Fruit fly (Drosophila melanogaster) whole organism, embryonic: Measurements from ENCODE around the gene CG14915.

Experiments
- Atf6 ChIP-seq: fragments of 200-800 bp; sonication (Bioruptor generic); IDR thresholded peaks from 2 replicates; pipeline ENCODE4 v1.3.6; 2022; ENCODE audit warnings: missing biosample characterization, missing genetic modification characterization
- Blimp-1 ChIP-seq: fragments of 200-800 bp; sonication (Bioruptor generic); optimal IDR thresholded peaks from 3 replicates; lab custom pipeline; 2018; ENCODE audit warnings: missing biosample characterization, missing genetic modification characterization, mild to moderate bottlenecking, moderate library complexity, missing genetic modification reagents
- Bteb2 ChIP-seq: fragments of 200-800 bp; sonication (Bioruptor generic); optimal IDR thresholded peaks from 2 replicates; lab custom pipeline; 2016; ENCODE audit warnings: missing biosample characterization, missing genetic modification characterization
- CG10267 ChIP-seq: fragments of 200-800 bp; sonication (Bioruptor generic); optimal IDR thresholded peaks from 2 replicates; lab custom pipeline; 2018; ENCODE audit warnings: missing biosample characterization, mild to moderate bottlenecking, missing genetic modification characterization, moderate library complexity
- CG10274 ChIP-seq: fragments of 200-800 bp; sonication (Bioruptor generic); optimal IDR thresholded peaks from 3 replicates; lab custom pipeline; 2017; ENCODE audit warnings: missing biosample characterization, mild to moderate bottlenecking, missing genetic modification characterization
- CG10462 ChIP-seq: fragments of 200-800 bp; sonication (Bioruptor generic); optimal IDR thresholded peaks from 2 replicates; lab custom pipeline; 2016; ENCODE audit warnings: missing biosample characterization, missing genetic modification characterization
- CG10979 ChIP-seq: fragments of 200-800 bp; sonication (Bioruptor generic); optimal IDR thresholded peaks from 2 replicates; lab custom pipeline; 2018; ENCODE audit warnings: missing biosample characterization, mild to moderate bottlenecking, missing genetic modification characterization, moderate library complexity
- CG11696 ChIP-seq: fragments of 200-800 bp; sonication (Bioruptor generic); IDR thresholded peaks from 2 replicates; pipeline ENCODE4 v1.3.6; 2022; ENCODE audit warnings: missing biosample characterization, missing genetic modification characterization
- CG12219 ChIP-seq: fragments of 200-800 bp; sonication (Bioruptor generic); optimal IDR thresholded peaks from 3 replicates; lab custom pipeline; 2018; ENCODE audit warnings: missing biosample characterization, mild to moderate bottlenecking, missing genetic modification characterization
- CG12659 ChIP-seq: fragments of 200-800 bp; sonication (Bioruptor generic); optimal IDR thresholded peaks from 3 replicates; lab custom pipeline; 2017; ENCODE audit warnings: mild to moderate bottlenecking, missing biosample characterization, missing genetic modification reagents, missing genetic modification characterization
- CG13624 ChIP-seq: fragments of 200-800 bp; sonication (Bioruptor generic); optimal IDR thresholded peaks from 2 replicates; lab custom pipeline; 2016; ENCODE audit warnings: missing biosample characterization, missing genetic modification characterization
- CG15696 ChIP-seq: fragments of 200-800 bp; sonication (Bioruptor generic); optimal IDR thresholded peaks from 2 replicates; lab custom pipeline; 2019; ENCODE audit warnings: missing biosample characterization, mild to moderate bottlenecking, missing genetic modification characterization, moderate library complexity
- CG1832 ChIP-seq: fragments of 200-800 bp; sonication (Bioruptor generic); optimal IDR thresholded peaks from 2 replicates; lab custom pipeline; 2017; ENCODE audit warnings: missing biosample characterization, mild to moderate bottlenecking, missing genetic modification characterization, inconsistent platforms
- CG18599 ChIP-seq: fragments of 200-800 bp; sonication (Bioruptor generic); optimal IDR thresholded peaks from 3 replicates; lab custom pipeline; 2017; ENCODE audit warnings: missing biosample characterization, missing genetic modification characterization, mild to moderate bottlenecking, moderate library complexity, missing genetic modification reagents
- CG2116 ChIP-seq: fragments of 200-800 bp; sonication (Bioruptor generic); optimal IDR thresholded peaks from 3 replicates; lab custom pipeline; 2018; ENCODE audit warnings: missing biosample characterization, mild to moderate bottlenecking, missing genetic modification characterization
- CG31388 ChIP-seq: fragments of 200-800 bp; sonication (Bioruptor generic); optimal IDR thresholded peaks from 2 replicates; lab custom pipeline; 2016; ENCODE audit warnings: missing biosample characterization, missing genetic modification characterization
- CG3163 ChIP-seq: fragments of 200-800 bp; sonication (Bioruptor generic); optimal IDR thresholded peaks from 3 replicates; lab custom pipeline; 2016; ENCODE audit warnings: missing biosample characterization, missing genetic modification characterization
- CG3407 ChIP-seq: fragments of 200-800 bp; sonication (Bioruptor generic); optimal IDR thresholded peaks from 2 replicates; lab custom pipeline; 2018; ENCODE audit warnings: missing biosample characterization, mild to moderate bottlenecking, missing genetic modification characterization
- CG3726 ChIP-seq: fragments of 200-800 bp; sonication (Bioruptor generic); IDR thresholded peaks from 3 replicates; pipeline ENCODE4, ENCODE4 v1.3.6; 2022; ENCODE audit warnings: missing biosample characterization, missing genetic modification characterization
- CG5953 ChIP-seq: fragments of 200-800 bp; sonication (Bioruptor generic); IDR thresholded peaks from 2 replicates; pipeline ENCODE4 v1.3.6; 2022; ENCODE audit warnings: missing biosample characterization, missing genetic modification characterization
- CG6272 ChIP-seq: fragments of 200-800 bp; sonication (Bioruptor generic); IDR thresholded peaks from 2 replicates; pipeline ENCODE4 v1.3.6; 2022; ENCODE audit warnings: missing biosample characterization, missing genetic modification characterization
- CG6791 ChIP-seq: fragments of 200-800 bp; sonication (Bioruptor generic); IDR thresholded peaks from 3 replicates; pipeline ENCODE4 v1.3.6; 2022; ENCODE audit warnings: missing biosample characterization, missing genetic modification characterization; ENCODE audit not compliant: partially characterized antibody
- CG6854 ChIP-seq: fragments of 200-800 bp; sonication (Bioruptor generic); optimal IDR thresholded peaks from 3 replicates; lab custom pipeline; 2017; ENCODE audit warnings: missing biosample characterization, mild to moderate bottlenecking, missing genetic modification characterization
- CG7786 ChIP-seq: fragments of 200-800 bp; sonication (Bioruptor generic); optimal IDR thresholded peaks from 2 replicates; lab custom pipeline; 2016; ENCODE audit warnings: missing biosample characterization, missing genetic modification characterization
- CG9609 ChIP-seq: fragments of 200-800 bp; sonication (Bioruptor generic); optimal IDR thresholded peaks from 3 replicates; lab custom pipeline; 2016; ENCODE audit warnings: missing biosample characterization, missing genetic modification characterization
- CG9797 ChIP-seq: fragments of 200-800 bp; sonication (Bioruptor generic); optimal IDR thresholded peaks from 3 replicates; lab custom pipeline; 2018; ENCODE audit warnings: missing biosample characterization, mild to moderate bottlenecking, missing genetic modification characterization
- Dad ChIP-seq: fragments of 200-800 bp; sonication (Bioruptor generic); optimal IDR thresholded peaks from 3 replicates; lab custom pipeline; 2016; ENCODE audit warnings: missing biosample characterization, missing genetic modification characterization
- Eip74EF ChIP-seq, 2 experiments: fragments of 200-800 bp in 1 of 2; fragments of >200 bp in 1 of 2; sonication (Bioruptor generic) in 1 of 2; optimal IDR thresholded peaks; 2 replicates each; lab custom pipeline; 2017 to 2019; ENCODE audit warnings: missing biosample characterization in 2 of 2, missing genetic modification characterization in 2 of 2, mild to moderate bottlenecking in 1 of 2, moderate library complexity in 1 of 2
- Ets97D ChIP-seq: fragments of 200-800 bp; sonication (Bioruptor generic); optimal IDR thresholded peaks from 3 replicates; lab custom pipeline; 2016; ENCODE audit warnings: missing biosample characterization, missing genetic modification characterization
- Hr39 ChIP-seq: fragments of >200 bp; optimal IDR thresholded peaks from 2 replicates; lab custom pipeline; 2017
- NK7.1 ChIP-seq: fragments of 200-800 bp; sonication (Bioruptor generic); optimal IDR thresholded peaks from 3 replicates; lab custom pipeline; 2016; ENCODE audit warnings: missing biosample characterization, missing genetic modification characterization
- Neu2 ChIP-seq: fragments of 200-800 bp; sonication (Bioruptor generic); optimal IDR thresholded peaks from 3 replicates; lab custom pipeline; 2016; ENCODE audit warnings: missing biosample characterization, missing genetic modification characterization, borderline replicate concordance
- Ravus ChIP-seq: fragments of 200-800 bp; sonication (Bioruptor generic); IDR thresholded peaks from 2 replicates; pipeline ENCODE4 v1.3.6; 2022; ENCODE audit warnings: missing biosample characterization, missing genetic modification characterization
- al ChIP-seq: fragments of 200-800 bp; sonication (Bioruptor generic); IDR thresholded peaks from 2 replicates; pipeline ENCODE4 v1.3.6; 2022; ENCODE audit warnings: missing biosample characterization, missing genetic modification characterization
- ara ChIP-seq: fragments of 200-800 bp; sonication (Bioruptor generic); IDR thresholded peaks from 2 replicates; pipeline ENCODE4 v1.3.6; 2022; ENCODE audit warnings: missing biosample characterization, missing genetic modification characterization
- cas ChIP-seq: fragments of 200-800 bp; sonication (Bioruptor generic); IDR thresholded peaks from 2 replicates; pipeline ENCODE4 v1.3.6; 2022; ENCODE audit warnings: missing biosample characterization, missing genetic modification characterization
- cato ChIP-seq: fragments of 200-800 bp; sonication (Bioruptor generic); optimal IDR thresholded peaks from 2 replicates; lab custom pipeline; 2016; ENCODE audit warnings: missing biosample characterization, missing genetic modification characterization, borderline replicate concordance
- ci ChIP-seq: fragments of 200-800 bp; sonication (Bioruptor generic); IDR thresholded peaks from 3 replicates; pipeline ENCODE4 v1.3.6; 2022; ENCODE audit warnings: missing biosample characterization, missing genetic modification characterization
- inv ChIP-seq: fragments of 200-800 bp; sonication (Bioruptor generic); IDR thresholded peaks from 2 replicates; pipeline ENCODE4 v1.3.6; 2022; ENCODE audit warnings: missing biosample characterization, missing genetic modification characterization; ENCODE audit not compliant: partially characterized antibody
- klu ChIP-seq: fragments of 200-800 bp; sonication (Bioruptor generic); IDR thresholded peaks from 2 replicates; pipeline ENCODE4 v1.3.6; 2022; ENCODE audit warnings: missing biosample characterization, missing genetic modification characterization
- knrl ChIP-seq: fragments of 200-800 bp; sonication (Bioruptor generic); IDR thresholded peaks from 3 replicates; pipeline ENCODE4 v1.3.6; 2022; ENCODE audit warnings: missing biosample characterization, missing genetic modification characterization; ENCODE audit not compliant: partially characterized antibody
- lab ChIP-seq: fragments of 200-800 bp; sonication (Bioruptor generic); optimal IDR thresholded peaks from 3 replicates; lab custom pipeline; 2017; ENCODE audit warnings: missing biosample characterization, missing genetic modification characterization, mild to moderate bottlenecking, moderate library complexity, missing genetic modification reagents
- lilli ChIP-seq: fragments of 200-800 bp; sonication (Bioruptor generic); optimal IDR thresholded peaks from 3 replicates; lab custom pipeline; 2016; ENCODE audit warnings: missing biosample characterization, missing genetic modification characterization
- lmd ChIP-seq: fragments of 200-800 bp; sonication (Bioruptor generic); IDR thresholded peaks from 2 replicates; pipeline ENCODE4 v1.3.6; 2022; ENCODE audit warnings: missing biosample characterization, missing genetic modification characterization
- lola ChIP-seq, 3 experiments: fragments of >200 bp in 2 of 3; fragments of 200-800 bp in 1 of 3; sonication (Bioruptor generic) in 1 of 3; optimal IDR thresholded peaks; 2 replicates each; lab custom pipeline; 2017 to 2019; ENCODE audit warnings: missing biosample characterization in 3 of 3, missing genetic modification characterization in 3 of 3, mild to moderate bottlenecking in 1 of 3, moderate library complexity in 1 of 3
- sim ChIP-seq: fragments of 200-800 bp; sonication (Bioruptor generic); IDR thresholded peaks from 2 replicates; pipeline ENCODE4 v1.3.6; 2022; ENCODE audit warnings: missing biosample characterization, missing genetic modification characterization
- ttk ChIP-seq: fragments of 200-800 bp; sonication (Bioruptor generic); IDR thresholded peaks from 2 replicates; pipeline ENCODE4 v2.1.2; 2022; ENCODE audit warnings: missing biosample characterization, missing genetic modification characterization
- vfl ChIP-seq: fragments of 200-800 bp; sonication (Bioruptor generic); optimal IDR thresholded peaks from 2 replicates; lab custom pipeline; 2016; ENCODE audit warnings: missing biosample characterization, missing genetic modification characterization
- wek ChIP-seq: fragments of 200-800 bp; sonication (Bioruptor generic); optimal IDR thresholded peaks from 3 replicates; lab custom pipeline; 2018; ENCODE audit warnings: missing biosample characterization, mild to moderate bottlenecking, missing genetic modification characterization, moderate library complexity
- yki ChIP-seq: fragments of >200 bp; optimal IDR thresholded peaks from 3 replicates; lab custom pipeline; 2018
- zfh2 ChIP-seq: fragments of 200-800 bp; sonication (Bioruptor generic); optimal IDR thresholded peaks from 2 replicates; lab custom pipeline; 2016; ENCODE audit warnings: missing biosample characterization, missing genetic modification characterization

Gene CG14915

DNA sequence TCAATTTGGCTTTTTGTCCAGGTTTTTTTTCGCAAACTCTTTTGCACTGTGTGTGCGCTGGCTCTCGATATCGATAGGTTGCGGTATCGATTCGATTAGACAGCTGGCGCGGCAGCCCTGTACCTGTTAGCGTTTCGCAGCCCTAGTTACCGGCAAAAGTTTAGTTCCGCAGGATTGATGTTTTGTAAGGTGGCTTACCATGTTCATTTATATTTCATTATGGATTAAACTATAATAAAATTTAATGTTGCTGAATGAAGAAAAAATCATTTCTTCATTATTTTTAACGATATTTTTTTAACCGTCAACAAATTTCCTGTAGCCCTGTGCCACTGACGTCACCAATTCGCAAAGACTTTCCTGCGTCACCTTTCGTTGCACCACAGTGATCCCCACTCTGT, 35.7 kb downstream of the CG14915 start, which contains the start of gene Reps (continued):
- peak; percentile 88 for TF ChIP-seq wek
- peak; percentile 98 for TF ChIP-seq cato (GFP tag; lab: Kevin White, UChicago)
- peak; percentile 98 for TF ChIP-seq Atf6 (GFP tag; lab: Robert Waterston, UW)
- TF ChIP-seq lola (GFP tag; optimal IDR thresholded peaks at IDR 0.05; lab: Kevin White, UChicago) = peak in 1 of 3 experiments; percentile 99
- TF ChIP-seq lmd = peak; percentile 99
- peak; percentile 77 for TF ChIP-seq knrl (GFP tag; lab: Robert Waterston, UW)
- peak; percentile 97 for TF ChIP-seq CG6854
- TF ChIP-seq Ravus (GFP tag; lab: Robert Waterston, UW) = peak; percentile 97
- peak; percentile 99 for TF ChIP-seq lilli (GFP tag; lab: Kevin White, UChicago)
- TF ChIP-seq CG10462 (GFP tag; lab: Kevin White, UChicago) = peak; percentile 98
- peak; percentile 89 for TF ChIP-seq Neu2 (GFP tag; lab: Kevin White, UChicago)
- TF ChIP-seq Eip74EF (GFP tag; optimal IDR thresholded peaks at IDR 0.05; lab: Kevin White, UChicago) = peak in 1 of 2 experiments; percentile 95
- peak; percentile 98 for TF ChIP-seq ttk (GFP tag; lab: Robert Waterston, UW)
- TF ChIP-seq CG31388 (GFP tag; lab: Kevin White, UChicago) = peak; percentile 97
- peak; percentile 98 for TF ChIP-seq Dad (GFP tag; lab: Kevin White, UChicago)
- TF ChIP-seq NK7.1 = peak; percentile 92
- peak; percentile 98 for TF ChIP-seq zfh2 (GFP tag; lab: Kevin White, UChicago)
- TF ChIP-seq yki (lab: Kevin White, UChicago) = no peak
- peak; percentile 79 for TF ChIP-seq CG6791 (GFP tag; lab: Robert Waterston, UW)
- peak; percentile 99 for TF ChIP-seq CG12659
- peak; percentile 94 for TF ChIP-seq CG2116
- peak; percentile 97 for TF ChIP-seq Bteb2 (GFP tag; lab: Kevin White, UChicago)
- no peak for TF ChIP-seq CG1832 (GFP tag; lab: Kevin White, UChicago)
- peak; percentile 98 for TF ChIP-seq CG3726 (GFP tag; lab: Robert Waterston, UW)
- peak; percentile 97 for TF ChIP-seq Blimp-1 (GFP tag; lab: Kevin White, UChicago)
- peak; percentile 97 for TF ChIP-seq CG7786
- TF ChIP-seq CG10267 = peak; percentile 96
- TF ChIP-seq CG12219 (GFP tag; lab: Kevin White, UChicago) = peak; percentile 96
- TF ChIP-seq CG10979 = peak; percentile 99
- peak; percentile 99 for TF ChIP-seq klu
- peak; percentile 92 for TF ChIP-seq CG10274
- peak; percentile 94 for TF ChIP-seq CG11696
- TF ChIP-seq ara (GFP tag; lab: Robert Waterston, UW) = peak; percentile 99
- peak; percentile 98 for TF ChIP-seq CG13624 (GFP tag; lab: Kevin White, UChicago)
- peak; percentile 97 for TF ChIP-seq vfl (GFP tag; lab: Kevin White, UChicago)
- peak; percentile 98 for TF ChIP-seq cas
- peak; percentile 98 for TF ChIP-seq CG18599
- TF ChIP-seq inv = peak; percentile 52; the same call in 1 of the 2 replicates
- TF ChIP-seq CG5953 (GFP tag; lab: Robert Waterston, UW) = peak; percentile 97
- TF ChIP-seq Ets97D (GFP tag; lab: Kevin White, UChicago) = peak; percentile 95
- TF ChIP-seq CG3407 (GFP tag; lab: Kevin White, UChicago) = peak; percentile 96
- peak; percentile 97 for TF ChIP-seq CG9609 (GFP tag; lab: Kevin White, UChicago)
- peak; percentile 86 for TF ChIP-seq CG3163 (GFP tag; lab: Kevin White, UChicago)
- TF ChIP-seq ci = peak; percentile 99
- TF ChIP-seq lab = peak; percentile 99
- TF ChIP-seq al (GFP tag; lab: Robert Waterston, UW) = peak; percentile 98
- peak; percentile 99 for TF ChIP-seq CG15696 (tag; lab: Kevin White, UChicago)
- peak; percentile 72 for TF ChIP-seq CG9797 (GFP tag; lab: Kevin White, UChicago)
- peak; percentile 99 for TF ChIP-seq CG6272 (GFP tag; lab: Robert Waterston, UW)
- TF ChIP-seq Hr39 (lab: Kevin White, UChicago) = no peak
- peak; percentile 98 for TF ChIP-seq sim (GFP tag; lab: Robert Waterston, UW)
